Fruit fly (Drosophila melanogaster): Measurements from ENCODE around the gene Blos3.

Gene Blos3

dm6 chr3L:18840370-18841007 is 29.5 kb upstream of the Blos3 start (continued):
- TF ChIP-seq eyg (GFP tag; optimal IDR thresholded peaks at IDR 0.05) (peak; percentile 49), CG1603 (tag; optimal IDR thresholded peaks at IDR 0.05) (peak; percentile 21), CG17802 (tag; optimal IDR thresholded peaks at IDR 0.05) (no peak), fu2 (GFP tag; optimal IDR thresholded peaks at IDR 0.05) (no peak), CG11456 (GFP tag; IDR thresholded peaks at IDR 0.05) (no peak), CG8944 (GFP tag; optimal IDR thresholded peaks at IDR 0.05) (peak; percentile 4), Blimp-1 (GFP tag; optimal IDR thresholded peaks at IDR 0.05) (peak; percentile 11), pho (GFP tag; optimal IDR thresholded peaks at IDR 0.05) (no peak), BtbVII (GFP tag; optimal IDR thresholded peaks at IDR 0.05) (no peak), CG10979 (tag; optimal IDR thresholded peaks at IDR 0.05) (peak; percentile 33), CG15073 (GFP tag; optimal IDR thresholded peaks at IDR 0.05) (no peak), chif (GFP tag; optimal IDR thresholded peaks at IDR 0.05) (peak in 1 of 2 experiments; percentile 40), Ssrp (tag; optimal IDR thresholded peaks at IDR 0.05) (peak; percentile 4), kay (GFP tag; optimal IDR thresholded peaks at IDR 0.05) (peak; percentile 4), vfl (GFP tag; optimal IDR thresholded peaks at IDR 0.05) (no peak), phol (tag; optimal IDR thresholded peaks at IDR 0.05) (peak; percentile 24), H2.0 (GFP tag; IDR thresholded peaks at IDR 0.05) (no peak), ash1 (GFP tag; optimal IDR thresholded peaks at IDR 0.05) (no peak), ftz-f1 (GFP tag; optimal IDR thresholded peaks at IDR 0.05) (no peak), CG12299 (tag; optimal IDR thresholded peaks at IDR 0.05) (no peak), Bteb2 (GFP tag; optimal IDR thresholded peaks at IDR 0.05) (no peak), Vsx1 (GFP tag; optimal IDR thresholded peaks at IDR 0.05) (no peak), Mad (GFP tag; optimal IDR thresholded peaks at IDR 0.05) (no peak), Hsf (GFP tag; optimal IDR thresholded peaks at IDR 0.05) (peak; percentile 47), CG16813 (GFP tag; IDR thresholded peaks at IDR 0.05; ENCODE audit: partially characterized antibody) (no peak), CG15479 (GFP tag; optimal IDR thresholded peaks at IDR 0.05) (peak; percentile 96), Atf6 (GFP tag; IDR thresholded peaks at IDR 0.05) (no peak), dm (GFP tag; optimal IDR thresholded peaks at IDR 0.05) (peak; percentile 28), salm (tag; optimal IDR thresholded peaks at IDR 0.05) (no peak), CG14860 (GFP tag; IDR thresholded peaks at IDR 0.05; ENCODE audit: partially characterized antibody) (no peak), crc (GFP tag; optimal IDR thresholded peaks at IDR 0.05) (no peak), Meics (GFP tag; optimal IDR thresholded peaks at IDR 0.05) (no peak), B-H1 (GFP tag; IDR thresholded peaks at IDR 0.05) (no peak), ci (GFP tag; IDR thresholded peaks at IDR 0.05) (no peak), CG3838 (GFP tag; optimal IDR thresholded peaks at IDR 0.05) (no peak), CG2129 (GFP tag; IDR thresholded peaks at IDR 0.05; ENCODE audit: partially characterized antibody) (no peak), sima (GFP tag; optimal IDR thresholded peaks at IDR 0.05) (no peak), CG17612 (GFP tag; IDR thresholded peaks at IDR 0.05) (no peak), CG12744 (GFP tag; optimal IDR thresholded peaks at IDR 0.05) (no peak), jing (GFP tag; optimal IDR thresholded peaks at IDR 0.05) (no peak), ewg (GFP tag; optimal IDR thresholded peaks at IDR 0.05) (peak; percentile 4), CG7271 (tag; optimal IDR thresholded peaks at IDR 0.05) (no peak), CG43689 (GFP tag; IDR thresholded peaks at IDR 0.05) (no peak), CG10654 (GFP tag; optimal IDR thresholded peaks at IDR 0.05) (no peak), jigr1 (GFP tag; IDR thresholded peaks at IDR 0.05) (no peak), ato (GFP tag; IDR thresholded peaks at IDR 0.05; ENCODE audit: partially characterized antibody) (no peak), hb (GFP tag; IDR thresholded peaks at IDR 0.05; ENCODE audit: partially characterized antibody) (no peak), Taf1 (GFP tag; IDR thresholded peaks at IDR 0.05) (no peak), CG12219 (GFP tag; optimal IDR thresholded peaks at IDR 0.05) (no peak), CG1832 (GFP tag; optimal IDR thresholded peaks at IDR 0.05) (no peak)
